Worm (Caenorhabditis elegans) whole organism, young adult: Measurements from ENCODE around the gene Y38E10A.3.

Experiments used
- C17E4.6 ChIP-seq: fragments of 200-800 bp; sonication (Bioruptor generic); IDR thresholded peaks from 2 replicates; pipeline ENCODE4 v1.3.6; 2022; ENCODE audit warnings: missing genetic modification reagents, missing genetic modification characterization, missing compliant biosample characterization
- F37B4.10 ChIP-seq: fragments of 200-800 bp; sonication (Bioruptor generic); IDR thresholded peaks from 2 replicates; pipeline ENCODE4 v1.3.6; 2022; ENCODE audit warnings: missing genetic modification characterization, missing compliant biosample characterization
- K12H6.12 ChIP-seq: fragments of 200-800 bp; sonication (Bioruptor generic); optimal IDR thresholded peaks from 2 replicates; lab custom pipeline; 2018; ENCODE audit warnings: mild to moderate bottlenecking, missing genetic modification characterization, missing compliant biosample characterization
- ama-1 ChIP-seq, 3 experiments: fragments of 150-350 bp in 1 of 3; sonication (generic microtip) in 2 of 3; optimal IDR thresholded peaks; 2 replicates each; lab custom pipeline; 2014 to 2018; ENCODE audit warnings: missing biosample characterization in 2 of 3, missing genetic modification characterization in 2 of 3, missing genetic modification reagents in 2 of 3
- athp-1 ChIP-seq: sonication (generic microtip); optimal IDR thresholded peaks from 2 replicates; lab custom pipeline; 2017; ENCODE audit warnings: mild to moderate bottlenecking, missing genetic modification characterization, missing compliant biosample characterization
- cebp-1 ChIP-seq, 2 experiments: fragments of 200-800 bp in 1 of 2; sonication (Bioruptor generic) in 1 of 2; sonication (generic microtip) in 1 of 2; IDR thresholded peaks in 1 of 2; optimal IDR thresholded peaks in 1 of 2; 2 replicates each; pipeline versions ENCODE4 v1.3.6 to Lab custom; 2017 to 2022; ENCODE audit warnings: missing compliant biosample characterization in 2 of 2, missing genetic modification characterization in 2 of 2, mild to moderate bottlenecking in 1 of 2, missing genetic modification reagents in 1 of 2, moderate library complexity in 1 of 2
- let-526 ChIP-seq: fragments of 200-800 bp; sonication (Bioruptor generic); IDR thresholded peaks from 2 replicates; pipeline ENCODE4 v1.3.6; 2022; ENCODE audit warnings: missing genetic modification reagents, missing genetic modification characterization, missing compliant biosample characterization
- lsl-1 ChIP-seq: fragments of 200-800 bp; sonication (Bioruptor generic); optimal IDR thresholded peaks from 2 replicates; lab custom pipeline; 2018; ENCODE audit warnings: mild to moderate bottlenecking, missing genetic modification characterization, moderate library complexity, missing compliant biosample characterization
- madf-6 ChIP-seq: fragments of 200-800 bp; sonication (Bioruptor generic); IDR thresholded peaks from 2 replicates; pipeline ENCODE4 v1.3.6; 2022; ENCODE audit warnings: missing genetic modification reagents, missing genetic modification characterization, missing compliant biosample characterization
- nhr-80 ChIP-seq: sonication (generic microtip); optimal IDR thresholded peaks from 2 replicates; lab custom pipeline; 2016; ENCODE audit warnings: missing genetic modification characterization, missing compliant biosample characterization
- repo-1 ChIP-seq: sonication (generic microtip); optimal IDR thresholded peaks from 2 replicates; lab custom pipeline; 2017; ENCODE audit warnings: mild to moderate bottlenecking, missing genetic modification characterization, missing compliant biosample characterization
- unc-62 ChIP-seq: fragments of 150-350 bp; optimal IDR thresholded peaks from 2 replicates; lab custom pipeline; 2014; ENCODE audit warnings: missing biosample characterization, missing genetic modification reagents, missing genetic modification characterization
- ztf-28 ChIP-seq: fragments of 200-800 bp; sonication (Bioruptor generic); IDR thresholded peaks from 2 replicates; pipeline ENCODE4 v1.3.6; 2022; ENCODE audit warnings: missing genetic modification reagents, missing genetic modification characterization, missing compliant biosample characterization

ce11 chrII:12612218-12612617, 37.6 kb upstream of the Y38E10A.3 start, which contains the start of gene nspe-4:
- no peak for TF ChIP-seq unc-62 (GFP tag; lab: Kevin White, UChicago)
- TF ChIP-seq nhr-80 (tag; lab: Kevin White, UChicago), result no peak
- TF ChIP-seq ama-1 (optimal IDR thresholded peaks at IDR 0.05; lab: Kevin White, UChicago), result no peak
- no peak for TF ChIP-seq ama-1 (GFP tag; optimal IDR thresholded peaks at IDR 0.05; lab: Kevin White, UChicago)
- TF ChIP-seq K12H6.12, result no peak
- no peak for TF ChIP-seq F37B4.10
- TF ChIP-seq cebp-1 (GFP tag; IDR thresholded peaks at IDR 0.05; lab: Robert Waterston, UW), result no peak
- TF ChIP-seq cebp-1 (tag; optimal IDR thresholded peaks at IDR 0.05; lab: Kevin White, UChicago), result no peak
- no peak for TF ChIP-seq athp-1 (tag; lab: Kevin White, UChicago)
- no peak for TF ChIP-seq madf-6 (GFP tag; lab: Robert Waterston, UW)
- no peak for TF ChIP-seq ztf-28 (GFP tag; lab: Robert Waterston, UW)
- TF ChIP-seq C17E4.6, result no peak
- TF ChIP-seq let-526 (GFP tag; lab: Robert Waterston, UW), result no peak
- TF ChIP-seq lsl-1 (GFP tag; lab: Kevin White, UChicago), result no peak
- no peak for TF ChIP-seq repo-1 (tag; lab: Kevin White, UChicago)
